Fruit fly (Drosophila melanogaster): Measurements from ENCODE around the gene pad.

Gene pad

DNA sequence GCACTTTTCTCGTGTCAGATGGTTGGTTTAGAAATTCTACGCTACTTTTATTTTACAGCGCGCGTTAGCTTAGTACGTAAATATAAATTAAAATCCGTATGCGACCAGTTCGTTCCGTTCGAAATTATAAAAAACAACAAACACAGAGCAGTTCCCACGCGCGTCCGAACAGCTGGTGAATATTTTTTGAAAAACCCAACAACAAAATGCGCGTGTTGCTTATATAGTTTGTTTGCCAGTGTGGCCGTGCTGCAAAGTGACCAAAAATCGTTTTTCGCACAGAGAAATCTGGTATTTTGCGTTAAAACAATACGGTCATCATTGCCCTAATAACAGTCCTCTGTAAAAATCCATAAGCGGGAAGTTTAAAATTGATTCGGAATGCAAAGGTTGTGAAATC, 3.8 kb upstream of the pad start (continued):
- TF ChIP-seq CG6813 (GFP tag; optimal IDR thresholded peaks at IDR 0.05) = no peak
- TF ChIP-seq kni (GFP tag; optimal IDR thresholded peaks at IDR 0.05) = no peak
- TF ChIP-seq tll (GFP tag; optimal IDR thresholded peaks at IDR 0.05) = no peak
- peak; percentile 38 for TF ChIP-seq CG14860 (GFP tag; IDR thresholded peaks at IDR 0.05; ENCODE audit: partially characterized antibody)
- TF ChIP-seq chinmo (GFP tag; IDR thresholded peaks at IDR 0.05; ENCODE audit: partially characterized antibody) = no peak; the same call in 3 of the 4 replicates
- TF ChIP-seq Rx (GFP tag; IDR thresholded peaks at IDR 0.05) = no peak
- TF ChIP-seq nmo (GFP tag; optimal IDR thresholded peaks at IDR 0.05) = peak; percentile 20
- TF ChIP-seq pfk (GFP tag; optimal IDR thresholded peaks at IDR 0.05) = no peak
- TF ChIP-seq unpg (GFP tag; optimal IDR thresholded peaks at IDR 0.05) = no peak
- no peak for TF ChIP-seq CG2202 (tag; optimal IDR thresholded peaks at IDR 0.05)
- no peak for TF ChIP-seq Hr39 (optimal IDR thresholded peaks at IDR 0.05)
- peak; percentile 9 for TF ChIP-seq CoRest (tag; optimal IDR thresholded peaks at IDR 0.05)
- TF ChIP-seq Usf (GFP tag; optimal IDR thresholded peaks at IDR 0.05) = no peak
- no peak for TF ChIP-seq CG12071 (GFP tag; optimal IDR thresholded peaks at IDR 0.05)
- TF ChIP-seq Pdp1 (GFP tag; optimal IDR thresholded peaks at IDR 0.05) = peak in 1 of 2 experiments; percentile 61
- peak; percentile 29 for TF ChIP-seq CG33213 (GFP tag; optimal IDR thresholded peaks at IDR 0.05)
- no peak for TF ChIP-seq tgo (GFP tag; IDR thresholded peaks at IDR 0.05)
- TF ChIP-seq CG10321 (GFP tag; IDR thresholded peaks at IDR 0.05) = no peak
- TF ChIP-seq Vsx1 (GFP tag; optimal IDR thresholded peaks at IDR 0.05) = no peak
- no peak for TF ChIP-seq Atf6 (GFP tag; IDR thresholded peaks at IDR 0.05)
- no peak for TF ChIP-seq Six4 (GFP tag; optimal IDR thresholded peaks at IDR 0.05)
- no peak for TF ChIP-seq Atf-2 (GFP tag; optimal IDR thresholded peaks at IDR 0.05)
- no peak for TF ChIP-seq Fer2 (tag; optimal IDR thresholded peaks at IDR 0.05)
- TF ChIP-seq slou (GFP tag; optimal IDR thresholded peaks at IDR 0.05) = no peak
- no peak for TF ChIP-seq fru (optimal IDR thresholded peaks at IDR 0.05)
- TF ChIP-seq Fer3 (tag; optimal IDR thresholded peaks at IDR 0.05) = no peak
- TF ChIP-seq luna (GFP tag; optimal IDR thresholded peaks at IDR 0.05) = no peak
- no peak for TF ChIP-seq CG11093 (GFP tag; IDR thresholded peaks at IDR 0.05)
- no peak for TF ChIP-seq CG12219 (GFP tag; optimal IDR thresholded peaks at IDR 0.05)
- TF ChIP-seq inv (GFP tag; IDR thresholded peaks at IDR 0.05; ENCODE audit: partially characterized antibody) = no peak
- TF ChIP-seq seq (GFP tag; IDR thresholded peaks at IDR 0.05) = no peak
- TF ChIP-seq CG17912 (GFP tag; optimal IDR thresholded peaks at IDR 0.05) = no peak
- TF ChIP-seq Xrp1 (GFP tag; IDR thresholded peaks at IDR 0.05) = no peak
- no peak for TF ChIP-seq lab (GFP tag; optimal IDR thresholded peaks at IDR 0.05)
- TF ChIP-seq CG32532 (GFP tag; IDR thresholded peaks at IDR 0.05) = no peak
- TF ChIP-seq CG6791 (GFP tag; IDR thresholded peaks at IDR 0.05; ENCODE audit: partially characterized antibody) = no peak; the same call in 2 of the 3 replicates
- no peak for TF ChIP-seq CkIIα-i1 (GFP tag; IDR thresholded peaks at IDR 0.05)
- no peak for TF ChIP-seq ttk (GFP tag; IDR thresholded peaks at IDR 0.05)
- peak; percentile 12 for TF ChIP-seq CG10147 (GFP tag; optimal IDR thresholded peaks at IDR 0.05)
- no peak for TF ChIP-seq tna (GFP tag; IDR thresholded peaks at IDR 0.05; ENCODE audit: partially characterized antibody)
- TF ChIP-seq Dfd (GFP tag; optimal IDR thresholded peaks at IDR 0.05) = no peak
- no peak for TF ChIP-seq CG6175 (GFP tag; IDR thresholded peaks at IDR 0.05)
- TF ChIP-seq Hr78 (GFP tag; optimal IDR thresholded peaks at IDR 0.05) = no peak
- no peak for TF ChIP-seq Optix (GFP tag; IDR thresholded peaks at IDR 0.05)
- TF ChIP-seq ems (GFP tag; optimal IDR thresholded peaks at IDR 0.05) = no peak
- no peak for TF ChIP-seq insv (GFP tag; optimal IDR thresholded peaks at IDR 0.05)
- peak; percentile 75 for TF ChIP-seq trem (tag; optimal IDR thresholded peaks at IDR 0.05)
- TF ChIP-seq trh (GFP tag; optimal IDR thresholded peaks at IDR 0.05) = no peak
- TF ChIP-seq CG16863 (GFP tag; optimal IDR thresholded peaks at IDR 0.05) = no peak
- TF ChIP-seq CG9797 (GFP tag; optimal IDR thresholded peaks at IDR 0.05) = peak; percentile 99
- no peak for TF ChIP-seq bsh (GFP tag; optimal IDR thresholded peaks at IDR 0.05)
